Fruit fly (Drosophila melanogaster): ENCODE measurements around the gene CG32816.

dm6 chrX:443981-444550 lies 26.5 kb downstream of the CG32816 start:
- TF ChIP-seq CG8478 (optimal IDR thresholded peaks at IDR 0.05) (no peak), CTCF (optimal IDR thresholded peaks at IDR 0.05) (no peak)
